Fruit fly (Drosophila melanogaster): ENCODE measurements around the gene slgA.
A peak's percentile ranks its signal among the peaks of the same experiment; 100 is the strongest.

The slgA gene

dm6 chrX:21345036-21345500, 28.7 kb upstream of the slgA start, which contains the start of gene dod (continued):
- TF ChIP-seq klu (GFP tag; IDR thresholded peaks at IDR 0.05) (no peak), slp2 (GFP tag; optimal IDR thresholded peaks at IDR 0.05) (no peak), CG6683 (GFP tag; optimal IDR thresholded peaks at IDR 0.05) (peak; percentile 7), run (tag; optimal IDR thresholded peaks at IDR 0.05) (peak; percentile 29), CG3065 (GFP tag; optimal IDR thresholded peaks at IDR 0.05) (peak; percentile 9), CG17612 (GFP tag; IDR thresholded peaks at IDR 0.05) (no peak), slbo (GFP tag; IDR thresholded peaks at IDR 0.05) (peak; percentile 72), CG17361 (GFP tag; IDR thresholded peaks at IDR 0.05) (peak; percentile 38; the same call in 2 of the 3 replicates), CG12155 (GFP tag; optimal IDR thresholded peaks at IDR 0.05) (peak; percentile 20), nerfin-2 (GFP tag; IDR thresholded peaks at IDR 0.05; ENCODE audit: partially characterized antibody) (peak; percentile 70), Abd-B (GFP tag; optimal IDR thresholded peaks at IDR 0.05) (no peak), pzg (GFP tag; optimal IDR thresholded peaks at IDR 0.05) (peak; percentile 99), eyg (GFP tag; optimal IDR thresholded peaks at IDR 0.05) (no peak), crc (GFP tag; optimal IDR thresholded peaks at IDR 0.05) (no peak), CG12219 (GFP tag; optimal IDR thresholded peaks at IDR 0.05) (peak; percentile 37), pum (GFP tag; optimal IDR thresholded peaks at IDR 0.05) (peak; percentile 44), CG6791 (GFP tag; IDR thresholded peaks at IDR 0.05; ENCODE audit: partially characterized antibody) (peak; percentile 79), CG18599 (GFP tag; optimal IDR thresholded peaks at IDR 0.05) (peak; percentile 55), crp (GFP tag; optimal IDR thresholded peaks at IDR 0.05) (peak in 1 of 2 experiments; percentile 26), chif (GFP tag; optimal IDR thresholded peaks at IDR 0.05) (peak; percentile 29 to 32), CG13424 (tag; optimal IDR thresholded peaks at IDR 0.05) (peak; percentile 43), CG4282 (GFP tag; optimal IDR thresholded peaks at IDR 0.05) (no peak), CG10366 (GFP tag; IDR thresholded peaks at IDR 0.05) (peak; percentile 17; the same call in 1 of the 2 replicates), dati (GFP tag; IDR thresholded peaks at IDR 0.05) (no peak), cato (GFP tag; optimal IDR thresholded peaks at IDR 0.05; ENCODE audit: borderline replicate concordance) (no peak), CG2875 (GFP tag; optimal IDR thresholded peaks at IDR 0.05) (peak; percentile 10), CG12942 (GFP tag; optimal IDR thresholded peaks at IDR 0.05) (peak; percentile 47), prd (optimal IDR thresholded peaks at IDR 0.05) (no peak), prd (GFP tag; IDR thresholded peaks at IDR 0.05) (peak; percentile 59; the same call in 2 of the 3 replicates), Jarid2 (GFP tag; optimal IDR thresholded peaks at IDR 0.05) (no peak), CG6175 (GFP tag; IDR thresholded peaks at IDR 0.05) (no peak), ATbp (GFP tag; optimal IDR thresholded peaks at IDR 0.05) (no peak), gfzf (GFP tag; optimal IDR thresholded peaks at IDR 0.05) (peak; percentile 95), CG16813 (GFP tag; IDR thresholded peaks at IDR 0.05; ENCODE audit: partially characterized antibody) (peak; percentile 79), jing (GFP tag; optimal IDR thresholded peaks at IDR 0.05) (no peak), CG10979 (tag; optimal IDR thresholded peaks at IDR 0.05) (peak; percentile 11), Oaz (GFP tag; IDR thresholded peaks at IDR 0.05) (no peak), Ets97D (GFP tag; optimal IDR thresholded peaks at IDR 0.05) (peak; percentile 65), seq (GFP tag; IDR thresholded peaks at IDR 0.05) (no peak; the same call in 1 of the 2 replicates), CG8089 (GFP tag; optimal IDR thresholded peaks at IDR 0.05) (peak; percentile 10), D19A (tag; optimal IDR thresholded peaks at IDR 0.05) (no peak), cwo (GFP tag; optimal IDR thresholded peaks at IDR 0.05) (peak; percentile 26), CG7271 (tag; optimal IDR thresholded peaks at IDR 0.05) (no peak), BEAF-32 (GFP tag; optimal IDR thresholded peaks at IDR 0.05) (peak; percentile 88), CG6689 (GFP tag; IDR thresholded peaks at IDR 0.05) (0 out of 2 replicates have a peak, but pooled peaks have one; percentile 8), Poxn (GFP tag; IDR thresholded peaks at IDR 0.05) (no peak), usp (GFP tag; optimal IDR thresholded peaks at IDR 0.05) (no peak), H2.0 (GFP tag; IDR thresholded peaks at IDR 0.05) (peak; percentile 48; the same call in 1 of the 2 replicates), CG31441 (GFP tag; IDR thresholded peaks at IDR 0.05) (no peak; the same call in 1 of the 2 replicates), CG5245 (GFP tag; optimal IDR thresholded peaks at IDR 0.05) (no peak)

Measured in whole organism, embryonic.